Fruit fly (Drosophila melanogaster): Measurements from ENCODE around the gene CG46434.

DNA sequence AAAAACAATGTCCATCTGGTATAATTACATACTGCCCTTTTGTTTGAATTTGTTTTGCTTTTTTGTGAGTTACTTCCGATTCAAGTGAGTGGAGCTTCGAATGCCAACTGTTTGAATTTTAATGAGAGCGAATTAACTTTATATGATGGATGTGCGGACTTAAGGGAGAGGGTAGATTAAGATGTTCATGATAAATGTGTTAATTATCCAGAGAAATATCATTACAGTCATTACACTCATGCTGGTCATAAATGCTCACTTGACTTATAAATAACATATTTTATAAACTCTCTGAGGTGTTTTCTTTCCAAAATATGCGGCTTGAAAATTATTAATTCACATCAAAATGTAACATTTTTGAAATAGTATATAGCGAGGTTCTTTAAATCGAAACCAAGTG, 46.4 kb downstream of the CG46434 start, which contains the start of gene CG9449:
- no peak for TF ChIP-seq insv (optimal IDR thresholded peaks at IDR 0.05)
- no peak for TF ChIP-seq Myc (optimal IDR thresholded peaks at IDR 0.05)
- TF ChIP-seq ttk (optimal IDR thresholded peaks at IDR 0.05), result no peak
